Worm (Caenorhabditis elegans) whole organism, young adult: ENCODE measurements around the gene flr-4.

Experiments
- D2030.7 ChIP-seq: fragments of 200-800 bp; sonication (Bioruptor generic); IDR thresholded peaks from 2 replicates; pipeline ENCODE4 v1.3.6; 2022; ENCODE audit warnings: missing genetic modification reagents, missing genetic modification characterization, missing compliant biosample characterization
- F57A8.1 ChIP-seq: fragments of 200-800 bp; sonication (Bioruptor generic); optimal IDR thresholded peaks from 2 replicates; lab custom pipeline; 2018; ENCODE audit warnings: mild to moderate bottlenecking, missing genetic modification characterization, moderate library complexity, missing compliant biosample characterization
- snpc-4 ChIP-seq, 5 experiments: fragments of 150-350 bp in 1 of 5; sonication (generic microtip) in 4 of 5; optimal IDR thresholded peaks; 2 replicates each; lab custom pipeline; 2014 to 2018; ENCODE audit warnings: missing genetic modification characterization in 5 of 5, missing biosample characterization in 3 of 5, antibody characterized with exemption in 2 of 5, mild to moderate bottlenecking in 2 of 5, missing compliant biosample characterization in 2 of 5, missing genotype in 2 of 5, moderate library complexity in 2 of 5, missing genetic modification reagents in 1 of 5

DNA sequence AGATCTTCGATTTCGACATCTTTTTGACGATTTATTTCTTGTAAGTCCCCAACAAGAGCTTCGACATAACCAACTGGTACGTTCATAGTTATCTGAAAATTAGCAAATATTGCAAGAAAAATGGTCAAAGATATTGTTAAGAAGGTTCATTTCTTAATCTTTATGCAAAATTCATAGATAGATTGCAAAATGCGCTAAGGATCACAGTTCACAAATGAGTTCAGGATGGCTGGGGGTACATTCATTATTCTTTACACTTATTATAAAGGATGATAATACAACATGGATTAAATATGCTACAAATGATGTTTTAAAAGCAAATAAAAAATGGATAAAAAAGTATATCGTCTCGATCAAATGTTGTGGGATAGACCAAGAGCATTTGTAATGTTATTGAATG, 32.5 kb upstream of the flr-4 start, which contains the start of gene H03G16.5:
- TF ChIP-seq snpc-4 (GFP tag; optimal IDR thresholded peaks at IDR 0.05; lab: Kevin White, UChicago) (no peak), snpc-4 (tag; optimal IDR thresholded peaks at IDR 0.05; lab: Kevin White, UChicago) (no peak), D2030.7 (GFP tag; lab: Robert Waterston, UW) (no peak), F57A8.1 (GFP tag; lab: Kevin White, UChicago) (no peak)
